Worm (Caenorhabditis elegans) whole organism, L1 larva: ENCODE results near the gene lmp-1.

Source experiments
- aly-2 ChIP-seq: fragments of 150-350 bp; optimal IDR thresholded peaks from 2 replicates; lab custom pipeline; 2014; ENCODE audit warnings: missing biosample characterization, missing genetic modification characterization
- ama-1 ChIP-seq: fragments of 150-350 bp; optimal IDR thresholded peaks from 2 replicates; lab custom pipeline; 2014
- dsc-1 ChIP-seq: sonication (generic microtip); optimal IDR thresholded peaks from 2 replicates; lab custom pipeline; 2016; ENCODE audit warnings: mild to moderate bottlenecking, missing genetic modification characterization, missing compliant biosample characterization
- grh-1 ChIP-seq: fragments of 200-800 bp; sonication (Bioruptor generic); IDR thresholded peaks from 2 replicates; pipeline ENCODE4 v1.3.6; 2022; ENCODE audit warnings: missing genetic modification reagents, missing genetic modification characterization, missing compliant biosample characterization
- lin-39 ChIP-seq: fragments of 150-350 bp; optimal IDR thresholded peaks from 2 replicates; lab custom pipeline; 2014; ENCODE audit warnings: missing biosample characterization, missing genetic modification reagents, missing genetic modification characterization
- mdl-1 ChIP-seq, 2 experiments: fragments of 150-350 bp; optimal IDR thresholded peaks; 2 replicates each; lab custom pipeline; 2014 to 2017; ENCODE audit warnings: missing biosample characterization in 2 of 2, missing genetic modification characterization in 2 of 2, inconsistent platforms in 1 of 2
- nhr-11 ChIP-seq: fragments of 150-350 bp; optimal IDR thresholded peaks from 2 replicates; lab custom pipeline; 2014; ENCODE audit warnings: missing biosample characterization, missing genetic modification characterization
- nhr-237 ChIP-seq: fragments of 150-350 bp; optimal IDR thresholded peaks from 2 replicates; lab custom pipeline; 2014; ENCODE audit warnings: missing biosample characterization, missing genetic modification characterization
- rnt-1 ChIP-seq: sonication (generic microtip); optimal IDR thresholded peaks from 2 replicates; lab custom pipeline; 2016; ENCODE audit warnings: mild to moderate bottlenecking, missing genetic modification characterization, moderate library complexity, missing compliant biosample characterization
- snpc-4 ChIP-seq: fragments of 150-350 bp; optimal IDR thresholded peaks from 2 replicates; lab custom pipeline; 2014; ENCODE audit warnings: missing biosample characterization, missing genetic modification characterization
- unc-86 ChIP-seq: sonication (generic microtip); optimal IDR thresholded peaks from 2 replicates; lab custom pipeline; 2016; ENCODE audit warnings: missing genetic modification characterization, missing compliant biosample characterization
- ztf-11 ChIP-seq, 2 experiments: sonication (generic microtip); optimal IDR thresholded peaks; 2 replicates each; lab custom pipeline; 2016 to 2017; ENCODE audit warnings: missing genetic modification characterization in 2 of 2, missing biosample characterization in 1 of 2, missing compliant biosample characterization in 1 of 2

DNA sequence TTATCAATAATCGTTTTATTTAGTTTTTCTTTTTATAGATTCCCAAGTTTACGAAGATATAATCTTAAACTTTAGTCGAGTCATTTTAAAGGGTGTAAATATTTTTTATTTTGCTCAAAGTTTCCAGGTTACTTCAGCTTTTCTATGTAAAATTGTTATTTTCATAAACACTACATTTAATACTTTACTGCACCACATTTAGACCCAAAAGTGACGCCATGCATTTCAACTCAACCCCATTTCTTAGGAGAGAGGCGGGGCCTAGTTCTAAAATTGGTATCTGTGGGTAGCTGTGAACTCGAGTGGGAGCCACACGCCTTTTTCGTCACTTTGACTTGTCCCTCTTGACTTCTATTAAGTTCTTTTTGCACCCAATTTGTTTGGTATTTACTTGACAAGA lies 35.1 kb upstream of the lmp-1 start, which contains the start of gene T22E5.1:
- TF ChIP-seq nhr-237 (tag; lab: Kevin White, UChicago) (no peak), lin-39 (tag; lab: Kevin White, UChicago) (no peak), unc-86 (no peak), ama-1 (lab: Kevin White, UChicago) (no peak), mdl-1 (tag; optimal IDR thresholded peaks at IDR 0.05; lab: Kevin White, UChicago) (no peak), rnt-1 (tag; lab: Kevin White, UChicago) (no peak), aly-2 (tag; lab: Kevin White, UChicago) (no peak), dsc-1 (tag; lab: Kevin White, UChicago) (no peak), grh-1 (GFP tag; lab: Robert Waterston, UW) (no peak), snpc-4 (no peak), nhr-11 (tag; lab: Kevin White, UChicago) (no peak), ztf-11 (tag; optimal IDR thresholded peaks at IDR 0.05; lab: Kevin White, UChicago) (no peak)
